Fruit fly (Drosophila melanogaster) whole organism, embryonic: Measurements from ENCODE around the gene Rad9.
A peak's percentile ranks its signal among the peaks of the same experiment; 100 is the strongest.

Experiments used
- BEAF-32 ChIP-seq: fragments of 200-800 bp; sonication (Bioruptor generic); optimal IDR thresholded peaks from 3 replicates; lab custom pipeline; 2017; ENCODE audit warnings: missing biosample characterization, missing genetic modification characterization, mild to moderate bottlenecking, moderate library complexity, missing genetic modification reagents
- Bdp1 ChIP-seq: fragments of 200-800 bp; sonication (Bioruptor generic); optimal IDR thresholded peaks from 3 replicates; lab custom pipeline; 2016; ENCODE audit warnings: missing biosample characterization, missing genetic modification characterization
- CG10147 ChIP-seq: fragments of 200-800 bp; sonication (Bioruptor generic); optimal IDR thresholded peaks from 2 replicates; lab custom pipeline; 2019; ENCODE audit warnings: missing biosample characterization, mild to moderate bottlenecking, missing genetic modification characterization, moderate library complexity
- CG10321 ChIP-seq: fragments of 200-800 bp; sonication (Bioruptor generic); IDR thresholded peaks from 2 replicates; pipeline ENCODE4 v1.3.6; 2022; ENCODE audit warnings: missing biosample characterization, missing genetic modification characterization
- CG10431 ChIP-seq: fragments of 200-800 bp; sonication (Bioruptor generic); optimal IDR thresholded peaks from 3 replicates; lab custom pipeline; 2018; ENCODE audit warnings: missing biosample characterization, mild to moderate bottlenecking, missing genetic modification characterization
- CG12104 ChIP-seq: fragments of 200-800 bp; sonication (Bioruptor generic); optimal IDR thresholded peaks from 3 replicates; lab custom pipeline; 2016; ENCODE audit warnings: missing biosample characterization, missing genetic modification characterization
- CG12219 ChIP-seq: fragments of 200-800 bp; sonication (Bioruptor generic); optimal IDR thresholded peaks from 3 replicates; lab custom pipeline; 2018; ENCODE audit warnings: missing biosample characterization, mild to moderate bottlenecking, missing genetic modification characterization
- CG15073 ChIP-seq: fragments of 200-800 bp; sonication (Bioruptor generic); optimal IDR thresholded peaks from 2 replicates; lab custom pipeline; 2016; ENCODE audit warnings: missing biosample characterization, missing genetic modification characterization
- CG1602 ChIP-seq: fragments of 200-800 bp; sonication (Bioruptor generic); optimal IDR thresholded peaks from 3 replicates; lab custom pipeline; 2016; ENCODE audit warnings: missing biosample characterization, missing genetic modification characterization
- CG1603 ChIP-seq: fragments of 200-800 bp; sonication (Bioruptor generic); optimal IDR thresholded peaks from 2 replicates; lab custom pipeline; 2019; ENCODE audit warnings: missing biosample characterization, mild to moderate bottlenecking, missing genetic modification characterization, moderate library complexity
- CG17612 ChIP-seq: fragments of 200-800 bp; sonication (Bioruptor generic); IDR thresholded peaks from 2 replicates; pipeline ENCODE4 v1.3.6; 2022; ENCODE audit warnings: missing biosample characterization, missing genetic modification characterization
- CG3838 ChIP-seq: fragments of 200-800 bp; sonication (Bioruptor generic); optimal IDR thresholded peaks from 3 replicates; lab custom pipeline; 2016; ENCODE audit warnings: missing biosample characterization, missing genetic modification characterization
- CG4404 ChIP-seq: fragments of 200-800 bp; sonication (Bioruptor generic); IDR thresholded peaks from 2 replicates; pipeline ENCODE4 v1.3.6; 2022; ENCODE audit warnings: missing biosample characterization, missing genetic modification characterization
- CG7987 ChIP-seq: fragments of 200-800 bp; sonication (Bioruptor generic); optimal IDR thresholded peaks from 2 replicates; lab custom pipeline; 2018; ENCODE audit warnings: missing biosample characterization, mild to moderate bottlenecking, missing genetic modification characterization, moderate library complexity
- CTCF ChIP-seq: fragments of 200-800 bp; sonication (Bioruptor generic); optimal IDR thresholded peaks from 2 replicates; lab custom pipeline; 2017; ENCODE audit warnings: missing biosample characterization, mild to moderate bottlenecking, missing genetic modification characterization, moderate library complexity
- D19A ChIP-seq: fragments of 200-800 bp; optimal IDR thresholded peaks from 3 replicates; lab custom pipeline; 2019; ENCODE audit warnings: missing biosample characterization, mild to moderate bottlenecking, missing genetic modification characterization, moderate library complexity
- Dll ChIP-seq: fragments of 200-800 bp; sonication (Bioruptor generic); IDR thresholded peaks from 4 replicates; pipeline ENCODE4 v1.3.6; 2022; ENCODE audit warnings: missing biosample characterization, missing genetic modification characterization; ENCODE audit not compliant: partially characterized antibody
- E2f1 ChIP-seq: fragments of 200-800 bp; sonication (Bioruptor generic); IDR thresholded peaks from 2 replicates; pipeline ENCODE4 v1.3.6; 2022; ENCODE audit warnings: missing biosample characterization, missing genetic modification characterization
- ERR ChIP-seq: fragments of 200-800 bp; sonication (Bioruptor generic); optimal IDR thresholded peaks from 2 replicates; lab custom pipeline; 2016; ENCODE audit warnings: missing biosample characterization, missing genetic modification characterization
- Fer3 ChIP-seq: fragments of 200-800 bp; sonication (Bioruptor generic); optimal IDR thresholded peaks from 2 replicates; lab custom pipeline; 2018; ENCODE audit warnings: missing biosample characterization, mild to moderate bottlenecking, missing genetic modification characterization, moderate library complexity
- HLH4C ChIP-seq: fragments of 200-800 bp; sonication (Bioruptor generic); IDR thresholded peaks from 3 replicates; pipeline ENCODE4 v1.3.6; 2022; ENCODE audit warnings: missing biosample characterization, missing genetic modification characterization; ENCODE audit not compliant: partially characterized antibody
- Hr78 ChIP-seq, 2 experiments: fragments of 200-800 bp in 1 of 2; fragments of >200 bp in 1 of 2; sonication (Bioruptor generic) in 1 of 2; optimal IDR thresholded peaks; 2 replicates each; lab custom pipeline; 2017 to 2019; ENCODE audit warnings: missing biosample characterization in 2 of 2, missing genetic modification characterization in 2 of 2, mild to moderate bottlenecking in 1 of 2, moderate library complexity in 1 of 2
- Lim3 ChIP-seq: fragments of 200-800 bp; sonication (Bioruptor generic); IDR thresholded peaks from 2 replicates; pipeline ENCODE4 v1.3.6; 2022; ENCODE audit warnings: missing biosample characterization, missing genetic modification characterization
- Myb ChIP-seq: fragments of 200-800 bp; sonication (Bioruptor generic); optimal IDR thresholded peaks from 2 replicates; lab custom pipeline; 2016; ENCODE audit warnings: missing biosample characterization, missing genetic modification characterization
- NfI ChIP-seq: fragments of 200-800 bp; sonication (Bioruptor generic); optimal IDR thresholded peaks from 3 replicates; lab custom pipeline; 2018; ENCODE audit warnings: missing biosample characterization, mild to moderate bottlenecking, missing genetic modification characterization, moderate library complexity
- Poxn ChIP-seq: fragments of 200-800 bp; sonication (Bioruptor generic); IDR thresholded peaks from 2 replicates; pipeline ENCODE4 v1.3.6; 2022; ENCODE audit warnings: missing biosample characterization, missing genetic modification characterization
- Rfx ChIP-seq: fragments of 200-800 bp; sonication (Bioruptor generic); IDR thresholded peaks from 2 replicates; pipeline ENCODE4 v1.3.6; 2022; ENCODE audit warnings: missing biosample characterization, missing genetic modification characterization
- Sox100B ChIP-seq: fragments of 200-800 bp; sonication (Bioruptor generic); optimal IDR thresholded peaks from 3 replicates; lab custom pipeline; 2018; ENCODE audit warnings: missing biosample characterization, mild to moderate bottlenecking, missing genetic modification characterization
- Sox102F ChIP-seq: fragments of 200-800 bp; sonication (Bioruptor generic); optimal IDR thresholded peaks from 2 replicates; lab custom pipeline; 2018; ENCODE audit warnings: missing biosample characterization, mild to moderate bottlenecking, missing genetic modification characterization, moderate library complexity
- Spps ChIP-seq: fragments of 200-800 bp; sonication (Bioruptor generic); optimal IDR thresholded peaks from 2 replicates; lab custom pipeline; 2018; ENCODE audit warnings: missing biosample characterization, mild to moderate bottlenecking, missing genetic modification characterization
- Stat92E ChIP-seq, 3 experiments: fragments of >200 bp in 2 of 3; fragments of 200-800 bp in 1 of 3; sonication (Bioruptor generic) in 1 of 3; optimal IDR thresholded peaks; 2 replicates each; lab custom pipeline; 2017 to 2019; ENCODE audit warnings: missing biosample characterization in 3 of 3, missing genetic modification characterization in 3 of 3, mild to moderate bottlenecking in 1 of 3, moderate library complexity in 1 of 3
- abd-A ChIP-seq: fragments of 200-800 bp; sonication (Bioruptor generic); optimal IDR thresholded peaks from 3 replicates; lab custom pipeline; 2019; ENCODE audit warnings: missing biosample characterization, mild to moderate bottlenecking, missing genetic modification characterization, moderate library complexity
- ara ChIP-seq: fragments of 200-800 bp; sonication (Bioruptor generic); IDR thresholded peaks from 2 replicates; pipeline ENCODE4 v1.3.6; 2022; ENCODE audit warnings: missing biosample characterization, missing genetic modification characterization
- ato ChIP-seq: fragments of 200-800 bp; sonication (Bioruptor generic); IDR thresholded peaks from 2 replicates; pipeline ENCODE4 v1.3.6; 2022; ENCODE audit warnings: missing biosample characterization, missing genetic modification characterization; ENCODE audit not compliant: partially characterized antibody
- croc ChIP-seq: fragments of 200-800 bp; sonication (Bioruptor generic); conservative IDR thresholded peaks from 3 replicates; pipeline ENCODE4 v1.3.6; 2022; ENCODE audit warnings: missing biosample characterization, missing genetic modification characterization
- dmrt11E ChIP-seq: fragments of 200-800 bp; sonication (Bioruptor generic); optimal IDR thresholded peaks from 3 replicates; lab custom pipeline; 2018; ENCODE audit warnings: missing biosample characterization, mild to moderate bottlenecking, missing genetic modification characterization, moderate library complexity
- fd64A ChIP-seq: fragments of 200-800 bp; sonication (Bioruptor generic); optimal IDR thresholded peaks from 3 replicates; lab custom pipeline; 2018; ENCODE audit warnings: missing biosample characterization, mild to moderate bottlenecking, missing genetic modification characterization
- gro ChIP-seq: fragments of 200-800 bp; sonication (Bioruptor generic); optimal IDR thresholded peaks from 2 replicates; lab custom pipeline; 2016; ENCODE audit warnings: missing biosample characterization, missing genetic modification characterization
- gt ChIP-seq: fragments of 200-800 bp; sonication (Bioruptor generic); IDR thresholded peaks from 2 replicates; pipeline ENCODE4 v1.3.6; 2022; ENCODE audit warnings: missing biosample characterization, missing genetic modification characterization
- knrl ChIP-seq: fragments of 200-800 bp; sonication (Bioruptor generic); IDR thresholded peaks from 3 replicates; pipeline ENCODE4 v1.3.6; 2022; ENCODE audit warnings: missing biosample characterization, missing genetic modification characterization; ENCODE audit not compliant: partially characterized antibody
- lbe ChIP-seq: fragments of 200-800 bp; sonication (Bioruptor generic); optimal IDR thresholded peaks from 2 replicates; lab custom pipeline; 2016; ENCODE audit warnings: missing biosample characterization, mild to moderate bottlenecking, missing genetic modification characterization
- lilli ChIP-seq: fragments of 200-800 bp; sonication (Bioruptor generic); optimal IDR thresholded peaks from 3 replicates; lab custom pipeline; 2016; ENCODE audit warnings: missing biosample characterization, missing genetic modification characterization
- lmd ChIP-seq: fragments of 200-800 bp; sonication (Bioruptor generic); IDR thresholded peaks from 2 replicates; pipeline ENCODE4 v1.3.6; 2022; ENCODE audit warnings: missing biosample characterization, missing genetic modification characterization
- odd ChIP-seq: fragments of 200-800 bp; sonication (Bioruptor generic); optimal IDR thresholded peaks from 2 replicates; lab custom pipeline; 2017; ENCODE audit warnings: missing biosample characterization, mild to moderate bottlenecking, missing genetic modification characterization
- peb ChIP-seq: fragments of 200-800 bp; sonication (Bioruptor generic); IDR thresholded peaks from 2 replicates; pipeline ENCODE4 v1.3.6; 2022; ENCODE audit warnings: missing biosample characterization, missing genetic modification characterization
- ranshi ChIP-seq: fragments of 200-800 bp; sonication (Bioruptor generic); IDR thresholded peaks from 2 replicates; pipeline ENCODE4 v1.3.6; 2022; ENCODE audit warnings: missing biosample characterization, missing genetic modification characterization
- rib ChIP-seq: fragments of 200-800 bp; sonication (Bioruptor generic); IDR thresholded peaks from 2 replicates; pipeline ENCODE4 v1.3.6; 2022; ENCODE audit warnings: missing biosample characterization, missing genetic modification characterization
- sim ChIP-seq: fragments of 200-800 bp; sonication (Bioruptor generic); IDR thresholded peaks from 2 replicates; pipeline ENCODE4 v1.3.6; 2022; ENCODE audit warnings: missing biosample characterization, missing genetic modification characterization
- sob ChIP-seq: fragments of 200-800 bp; sonication (Bioruptor generic); IDR thresholded peaks from 2 replicates; pipeline ENCODE4 v1.3.6; 2022; ENCODE audit warnings: missing biosample characterization, missing genetic modification characterization
- tio ChIP-seq: fragments of 200-800 bp; sonication (Bioruptor generic); optimal IDR thresholded peaks from 2 replicates; lab custom pipeline; 2017; ENCODE audit warnings: missing biosample characterization, missing genetic modification characterization, inconsistent platforms
- zen ChIP-seq: fragments of 200-800 bp; sonication (Bioruptor generic); optimal IDR thresholded peaks from 3 replicates; lab custom pipeline; 2018; ENCODE audit warnings: missing biosample characterization, mild to moderate bottlenecking, missing genetic modification characterization, moderate library complexity
- zfh1 ChIP-seq: fragments of 200-800 bp; sonication (Bioruptor generic); IDR thresholded peaks from 3 replicates; pipeline ENCODE4 v1.3.6; 2022; ENCODE audit warnings: missing biosample characterization, missing genetic modification characterization

Rad9 gene

dm6 chr3L:18901411-18901810, 29.1 kb upstream of the Rad9 start, which contains the start of the genes arx and CG6843 (continued):
- TF ChIP-seq lilli (GFP tag; lab: Kevin White, UChicago) (peak; percentile 7), BEAF-32 (GFP tag; lab: Kevin White, UChicago) (peak; percentile 93), lbe (GFP tag; lab: Kevin White, UChicago) (no peak), CG10147 (GFP tag; lab: Kevin White, UChicago) (no peak), fd64A (GFP tag; lab: Kevin White, UChicago) (no peak), sim (GFP tag; lab: Robert Waterston, UW) (no peak), croc (GFP tag; lab: Robert Waterston, UW) (no peak), Spps (tag; lab: Kevin White, UChicago) (no peak), gt (GFP tag; lab: Robert Waterston, UW) (no peak), NfI (no peak), Sox102F (GFP tag; lab: Kevin White, UChicago) (no peak), knrl (peak; percentile 91), CG3838 (no peak), Dll (GFP tag; lab: Robert Waterston, UW) (peak; percentile 92), rib (GFP tag; lab: Robert Waterston, UW) (no peak), Stat92E (GFP tag; optimal IDR thresholded peaks at IDR 0.05; lab: Kevin White, UChicago) (peak in 1 of 3 experiments; percentile 27), CG12219 (GFP tag; lab: Kevin White, UChicago) (no peak), Myb (GFP tag; lab: Kevin White, UChicago) (peak; percentile 40), odd (no peak), tio (no peak), ranshi (GFP tag; lab: Robert Waterston, UW) (no peak), zen (tag; lab: Kevin White, UChicago) (no peak), Bdp1 (GFP tag; lab: Kevin White, UChicago) (no peak), E2f1 (no peak), CG10321 (no peak), ara (no peak), abd-A (tag; lab: Kevin White, UChicago) (no peak), lmd (no peak), HLH4C (GFP tag; lab: Robert Waterston, UW) (peak; percentile 83), CG1603 (tag; lab: Kevin White, UChicago) (peak; percentile 73), CG12104 (GFP tag; lab: Kevin White, UChicago) (no peak), peb (GFP tag; lab: Robert Waterston, UW) (no peak), Lim3 (GFP tag; lab: Robert Waterston, UW) (no peak), ERR (GFP tag; lab: Kevin White, UChicago) (no peak), D19A (no peak), CG7987 (GFP tag; lab: Kevin White, UChicago) (no peak), gro (GFP tag; lab: Kevin White, UChicago) (peak; percentile 61), CG17612 (GFP tag; lab: Robert Waterston, UW) (no peak), CTCF (peak; percentile 4), Fer3 (tag; lab: Kevin White, UChicago) (no peak), Rfx (GFP tag; lab: Robert Waterston, UW) (no peak), sob (no peak), CG4404 (GFP tag; lab: Robert Waterston, UW) (no peak), Hr78 (GFP tag; optimal IDR thresholded peaks at IDR 0.05; lab: Kevin White, UChicago) (no peak), zfh1 (GFP tag; lab: Robert Waterston, UW) (no peak), dmrt11E (no peak), Poxn (GFP tag; lab: Robert Waterston, UW) (no peak), CG15073 (GFP tag; lab: Kevin White, UChicago) (no peak), CG10431 (no peak), Sox100B (no peak), CG1602 (GFP tag; lab: Kevin White, UChicago) (no peak), ato (GFP tag; lab: Robert Waterston, UW) (peak; percentile 86)
